Worm (Caenorhabditis elegans): Measurements from ENCODE around the gene hlh-12.
"Not testable (repeated sequence)": the region's sequence is repeated elsewhere in the genome, so short reads cannot be mapped to it uniquely, and the experiment has no call there.

hlh-12 gene

DNA sequence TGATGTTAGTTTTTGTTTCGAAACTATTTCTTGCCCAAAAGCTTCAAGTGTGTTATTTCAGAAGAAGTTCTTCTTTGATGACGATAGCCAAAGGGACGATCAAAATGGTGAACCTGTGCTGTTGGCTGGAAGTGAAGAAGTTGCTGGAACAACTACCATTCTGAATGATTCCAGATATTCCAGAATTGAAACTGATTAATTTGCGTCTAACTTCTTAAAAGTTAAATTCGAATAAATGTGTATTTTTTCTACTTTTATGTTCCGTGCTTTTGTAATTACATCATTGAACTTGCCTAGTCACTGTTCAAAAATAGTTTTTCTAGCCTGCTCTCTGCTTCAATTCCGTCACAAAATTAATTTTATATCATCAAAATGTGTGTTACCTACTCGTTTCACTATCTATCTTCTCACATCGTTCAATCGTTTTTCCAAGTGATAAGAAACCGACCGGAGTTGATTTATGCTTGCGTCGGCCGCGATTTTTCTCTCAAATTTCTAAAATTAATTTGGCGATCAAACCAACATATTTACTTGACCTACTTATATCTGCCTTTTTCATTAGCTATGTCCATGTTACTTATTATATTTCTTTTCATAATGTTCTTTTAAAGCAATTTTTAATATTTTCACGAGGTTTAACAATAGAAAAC, 4.1 kb downstream of the hlh-12 start:
- TF ChIP-seq nhr-80 (tag; optimal IDR thresholded peaks at IDR 0.05) (peak; percentile 86), efl-1 (GFP tag; optimal IDR thresholded peaks at IDR 0.05) (no peak), ztf-6 (GFP tag; IDR thresholded peaks at IDR 0.05) (no peak)

DNA sequence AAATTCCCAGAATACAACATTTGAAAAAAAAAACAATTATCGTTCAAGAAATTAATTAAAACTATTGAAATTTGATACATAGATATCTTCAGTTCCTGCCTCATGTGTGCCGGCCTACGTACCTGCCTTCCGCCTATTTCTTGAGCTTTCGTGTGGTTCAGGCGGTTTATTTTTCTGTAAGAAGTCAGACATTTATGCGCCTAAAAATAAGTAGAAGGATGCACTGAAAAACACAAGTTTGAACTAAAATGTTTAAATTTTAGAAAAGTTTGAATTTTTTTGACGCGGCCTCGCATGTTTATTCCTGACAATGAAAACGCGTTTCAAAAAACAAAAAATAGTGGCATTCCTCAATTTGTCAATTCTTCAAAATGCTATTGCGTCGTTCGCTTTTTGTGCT, 5.5 kb downstream of the hlh-12 start, which contains the start of gene C28C12.11:
TSS of gene C28C12.11 (plus strand) at position 301 of the 400 bp plus-strand sequence.
- no peak for TF ChIP-seq lag-1 (GFP tag; IDR thresholded peaks at IDR 0.05)

DNA sequence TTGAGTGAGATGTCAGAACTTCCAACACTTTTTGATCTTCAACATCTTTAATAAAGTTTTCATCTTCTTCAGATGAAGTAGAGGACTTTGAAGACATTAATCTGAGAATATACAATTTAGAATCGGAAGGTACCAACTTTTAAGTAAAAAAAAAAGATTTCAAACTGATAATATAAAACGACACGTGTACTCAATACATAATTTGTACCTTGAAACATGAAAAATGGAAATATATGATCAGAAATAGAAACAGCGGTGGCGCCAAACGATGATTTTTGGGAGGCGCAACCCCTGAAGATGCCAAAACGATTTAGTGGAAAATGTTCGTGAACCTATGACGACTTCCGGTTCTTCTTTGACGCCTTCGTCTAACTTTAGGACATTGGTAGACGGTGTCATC, 6.8 kb downstream of the hlh-12 start, which contains the start of gene oat-1:
TSS of gene oat-1 (minus strand) at position 101 of the 400 bp plus-strand sequence.
- no peak for TF ChIP-seq dpff-1 (tag; optimal IDR thresholded peaks at IDR 0.05)
- no peak for TF ChIP-seq nhr-27 (tag; optimal IDR thresholded peaks at IDR 0.05)
- no peak for TF ChIP-seq snpc-3.4 (tag; optimal IDR thresholded peaks at IDR 0.05)
- TF ChIP-seq tbp1 (GFP tag; optimal IDR thresholded peaks at IDR 0.05), result no peak
- no peak for TF ChIP-seq zim-3 (tag; optimal IDR thresholded peaks at IDR 0.05)
- no peak for TF ChIP-seq sptf-2 (GFP tag; optimal IDR thresholded peaks at IDR 0.05)
- no peak for TF ChIP-seq F22D6.2 (tag; optimal IDR thresholded peaks at IDR 0.05)
- TF ChIP-seq nfya-1 (tag; optimal IDR thresholded peaks at IDR 0.05; ENCODE audit: borderline replicate concordance, insufficient read depth), result no peak
- no peak for TF ChIP-seq mcd-1 (GFP tag; IDR thresholded peaks at IDR 0.05)
- no peak for TF ChIP-seq ama-1 (optimal IDR thresholded peaks at IDR 0.05)
- no peak for TF ChIP-seq ama-1 (GFP tag; optimal IDR thresholded peaks at IDR 0.05)
- TF ChIP-seq repo-1 (tag; optimal IDR thresholded peaks at IDR 0.05), result no peak
- TF ChIP-seq nhr-120 (GFP tag; IDR thresholded peaks at IDR 0.05), result no peak
- TF ChIP-seq cebp-2 (GFP tag; IDR thresholded peaks at IDR 0.05), result no peak
- no peak for TF ChIP-seq atf-7 (tag; optimal IDR thresholded peaks at IDR 0.05)
- no peak for TF ChIP-seq rcor-1 (GFP tag; IDR thresholded peaks at IDR 0.05)
- TF ChIP-seq T07F8.4 (tag; optimal IDR thresholded peaks at IDR 0.05), result no peak
- no peak for TF ChIP-seq F52B5.7 (tag; optimal IDR thresholded peaks at IDR 0.05)
- no peak for TF ChIP-seq snpc-1.3 (tag; optimal IDR thresholded peaks at IDR 0.05; ENCODE audit: insufficient read depth)
- no peak for TF ChIP-seq ztf-3 (GFP tag; optimal IDR thresholded peaks at IDR 0.05)
- TF ChIP-seq mes-4 (tag; optimal IDR thresholded peaks at IDR 0.05), result no peak

DNA sequence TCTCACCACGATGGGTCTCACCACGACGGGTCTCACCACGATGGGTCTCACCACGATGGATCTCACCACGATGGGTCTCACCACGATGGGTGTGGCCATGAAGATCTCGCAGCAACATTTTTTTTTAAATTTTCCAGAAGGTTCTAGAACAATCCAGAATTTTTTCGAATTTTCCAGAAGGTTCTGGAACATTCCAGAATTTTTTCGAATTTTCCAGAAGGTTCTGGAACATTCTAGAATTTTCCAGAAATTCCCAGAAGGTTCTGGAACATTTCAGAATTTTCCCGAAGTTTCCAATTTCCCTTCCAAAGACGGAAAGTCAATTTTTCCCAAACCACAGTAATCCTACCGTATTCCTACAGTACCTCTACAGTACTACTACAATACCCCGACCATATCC, 9.0 kb downstream of the hlh-12 start:
- peak; percentile 95 for TF ChIP-seq hsf-1 (GFP tag; IDR thresholded peaks at IDR 0.05)
- peak; percentile 52 for TF ChIP-seq F33H1.4 (GFP tag; IDR thresholded peaks at IDR 0.05)
- 0 out of 2 replicates have a peak, but pooled peaks have one; percentile 42 for TF ChIP-seq dox-1 (GFP tag; IDR thresholded peaks at IDR 0.05)

DNA sequence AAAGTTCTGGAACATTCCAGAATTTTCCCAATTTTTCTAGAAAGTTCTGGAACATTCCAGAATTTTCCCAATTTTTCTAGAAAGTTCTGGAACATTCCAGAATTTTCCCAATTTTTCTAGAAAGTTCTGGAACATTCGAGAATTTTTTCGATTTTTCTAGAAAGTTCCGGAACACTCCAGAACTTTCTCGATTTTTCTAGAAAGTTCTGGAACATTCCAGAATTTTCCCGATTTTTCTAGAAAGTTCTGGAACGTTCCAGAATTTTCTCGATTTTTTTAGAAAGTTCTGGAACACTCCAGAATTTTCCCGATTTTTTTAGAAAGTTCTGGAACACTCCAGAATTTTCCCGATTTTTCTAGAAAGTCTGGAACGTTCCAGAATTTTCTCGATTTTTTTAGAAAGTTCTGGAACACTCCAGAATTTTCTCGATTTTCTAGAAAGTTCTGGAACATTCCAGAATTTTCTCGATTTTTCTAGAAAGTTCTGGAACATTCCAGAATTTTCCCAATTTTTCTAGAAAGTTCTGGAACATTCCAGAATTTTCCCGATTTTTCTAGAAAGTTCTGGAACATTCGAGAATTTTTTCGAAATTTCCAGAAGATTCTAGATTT, 10.4 kb downstream of the hlh-12 start:
- TF ChIP-seq dox-1 (GFP tag; IDR thresholded peaks at IDR 0.05) (peak; percentile 94), cebp-2 (GFP tag; IDR thresholded peaks at IDR 0.05) (0 out of 2 replicates have a peak, but pooled peaks have one; percentile 19), Y53F4B.3 (GFP tag; IDR thresholded peaks at IDR 0.05) (peak; percentile 20; the same call in 1 of the 2 replicates), Y95B8A.8 (GFP tag; IDR thresholded peaks at IDR 0.05) (0 out of 2 replicates have a peak, but pooled peaks have one; percentile 5), Y56A3A.18 (GFP tag; IDR thresholded peaks at IDR 0.05) (0 out of 2 replicates have a peak, but pooled peaks have one; percentile 9), egl-44 (GFP tag; IDR thresholded peaks at IDR 0.05) (0 out of 2 replicates have a peak, but pooled peaks have one; percentile 16), egrh-3 (GFP tag; IDR thresholded peaks at IDR 0.05) (peak; percentile 69), rpc-1 (optimal IDR thresholded peaks at IDR 0.05) (peak; percentile 31), pbrm-1 (GFP tag; IDR thresholded peaks at IDR 0.05) (peak; percentile 73), egl-18 (GFP tag; IDR thresholded peaks at IDR 0.05) (0 out of 2 replicates have a peak, but pooled peaks have one; percentile 44), D2030.7 (GFP tag; IDR thresholded peaks at IDR 0.05) (peak; percentile 59; the same call in 1 of the 2 replicates), attf-6 (GFP tag; IDR thresholded peaks at IDR 0.05) (peak; percentile 49; the same call in 1 of the 2 replicates), F33H1.4 (GFP tag; IDR thresholded peaks at IDR 0.05) (peak; percentile 27), rcor-1 (GFP tag; IDR thresholded peaks at IDR 0.05) (peak; percentile 83), aptf-3 (GFP tag; IDR thresholded peaks at IDR 0.05) (0 out of 2 replicates have a peak, but pooled peaks have one; percentile 16), madf-6 (GFP tag; IDR thresholded peaks at IDR 0.05) (peak; percentile 43), ceh-40 (GFP tag; IDR thresholded peaks at IDR 0.05) (peak; percentile 90), hsf-1 (GFP tag; IDR thresholded peaks at IDR 0.05) (peak; percentile 99)
- not testable (repeated sequence) for TF ChIP-seq rpc-1 (tag; optimal IDR thresholded peaks at IDR 0.05)

All from whole organism, young adult.